Fruit fly (Drosophila melanogaster) whole organism, prepupa: ENCODE measurements around the gene Dci.
A peak's percentile ranks its signal among the peaks of the same experiment; 100 is the strongest.

Experiments used
- CG10631 ChIP-seq: fragments of 200-800 bp; sonication (Bioruptor generic); optimal IDR thresholded peaks from 2 replicates; lab custom pipeline; 2016; ENCODE audit warnings: missing biosample characterization, missing genetic modification characterization
- CG10669 ChIP-seq: fragments of 200-800 bp; sonication (Bioruptor generic); optimal IDR thresholded peaks from 3 replicates; lab custom pipeline; 2018; ENCODE audit warnings: missing biosample characterization, mild to moderate bottlenecking, missing genetic modification characterization, moderate library complexity
- CG11294 ChIP-seq: fragments of 200-800 bp; sonication (Bioruptor generic); IDR thresholded peaks from 2 replicates; pipeline ENCODE4 v1.3.6; 2022; ENCODE audit warnings: missing biosample characterization, missing genetic modification characterization
- CG11902 ChIP-seq: fragments of 200-800 bp; sonication (Bioruptor generic); optimal IDR thresholded peaks from 3 replicates; lab custom pipeline; 2016; ENCODE audit warnings: missing biosample characterization, missing genetic modification characterization
- CG15336 ChIP-seq: fragments of 200-800 bp; sonication (Bioruptor generic); IDR thresholded peaks from 2 replicates; pipeline ENCODE4 v1.3.6; 2022; ENCODE audit warnings: missing biosample characterization, missing genetic modification characterization
- CG1621 ChIP-seq: fragments of 200-800 bp; sonication (Bioruptor generic); optimal IDR thresholded peaks from 3 replicates; lab custom pipeline; 2018; ENCODE audit warnings: missing biosample characterization, mild to moderate bottlenecking, missing genetic modification characterization
- CG16779 ChIP-seq: fragments of 200-800 bp; sonication (Bioruptor generic); optimal IDR thresholded peaks from 3 replicates; lab custom pipeline; 2017; ENCODE audit warnings: missing biosample characterization, mild to moderate bottlenecking, missing genetic modification characterization
- CG3032 ChIP-seq: fragments of 200-800 bp; optimal IDR thresholded peaks from 2 replicates; lab custom pipeline; 2019; ENCODE audit warnings: missing biosample characterization, mild to moderate bottlenecking, missing genetic modification characterization, moderate library complexity
- CG31627 ChIP-seq: fragments of 200-800 bp; sonication (Bioruptor generic); optimal IDR thresholded peaks from 3 replicates; lab custom pipeline; 2016; ENCODE audit warnings: missing biosample characterization, missing genetic modification characterization
- CG32006 ChIP-seq: fragments of 200-800 bp; sonication (Bioruptor generic); optimal IDR thresholded peaks from 3 replicates; lab custom pipeline; 2017; ENCODE audit warnings: missing biosample characterization, mild to moderate bottlenecking, missing genetic modification characterization
- CG34406 ChIP-seq: fragments of 200-800 bp; sonication (Bioruptor generic); optimal IDR thresholded peaks from 3 replicates; lab custom pipeline; 2016; ENCODE audit warnings: missing biosample characterization, missing genetic modification characterization
- CG3919 ChIP-seq: fragments of 200-800 bp; sonication (Bioruptor generic); optimal IDR thresholded peaks from 3 replicates; lab custom pipeline; 2016; ENCODE audit warnings: missing biosample characterization, missing genetic modification characterization
- CG4318 ChIP-seq: fragments of 200-800 bp; sonication (Bioruptor generic); optimal IDR thresholded peaks from 3 replicates; lab custom pipeline; 2017; ENCODE audit warnings: missing biosample characterization, mild to moderate bottlenecking, missing genetic modification characterization
- CG6163 ChIP-seq: fragments of 200-800 bp; sonication (Bioruptor generic); IDR thresholded peaks from 3 replicates; pipeline ENCODE4 v1.3.6; 2022; ENCODE audit warnings: missing biosample characterization, missing genetic modification characterization
- CG6276 ChIP-seq: fragments of 200-800 bp; sonication (Bioruptor generic); optimal IDR thresholded peaks from 2 replicates; lab custom pipeline; 2017; ENCODE audit warnings: missing biosample characterization, mild to moderate bottlenecking, missing genetic modification characterization
- CG6808 ChIP-seq: fragments of 200-800 bp; sonication (Bioruptor generic); optimal IDR thresholded peaks from 3 replicates; lab custom pipeline; 2017; ENCODE audit warnings: missing biosample characterization, missing genetic modification characterization, mild to moderate bottlenecking, moderate library complexity, missing genetic modification reagents
- CG8319 ChIP-seq: fragments of 200-800 bp; sonication (Bioruptor generic); optimal IDR thresholded peaks from 3 replicates; lab custom pipeline; 2016; ENCODE audit warnings: missing biosample characterization, missing genetic modification characterization
- CG8632 ChIP-seq: fragments of 200-800 bp; sonication (Bioruptor generic); optimal IDR thresholded peaks from 3 replicates; lab custom pipeline; 2016; ENCODE audit warnings: missing biosample characterization, missing genetic modification characterization
- Eip75B ChIP-seq: fragments of 200-800 bp; sonication (Bioruptor generic); optimal IDR thresholded peaks from 3 replicates; lab custom pipeline; 2016; ENCODE audit warnings: missing biosample characterization, missing genetic modification characterization
- Eip78C ChIP-seq: fragments of 200-800 bp; sonication (Bioruptor generic); peaks from one replicate; lab custom pipeline; 2016; ENCODE audit warnings: missing biosample characterization, missing genetic modification characterization
- Ets21C ChIP-seq: fragments of 200-800 bp; sonication (Bioruptor generic); optimal IDR thresholded peaks from 3 replicates; lab custom pipeline; 2016; ENCODE audit warnings: missing biosample characterization, missing genetic modification characterization
- Ets96B ChIP-seq: fragments of 200-800 bp; optimal IDR thresholded peaks from 2 replicates; lab custom pipeline; 2019; ENCODE audit warnings: missing biosample characterization, mild to moderate bottlenecking, missing genetic modification characterization, moderate library complexity
- Hr38 ChIP-seq: sonication (Bioruptor generic); optimal IDR thresholded peaks from 2 replicates; lab custom pipeline; 2016; ENCODE audit warnings: missing biosample characterization, missing genetic modification characterization
- Hr39 ChIP-seq: fragments of 200-800 bp; sonication (Bioruptor generic); optimal IDR thresholded peaks from 2 replicates; lab custom pipeline; 2016; ENCODE audit warnings: missing biosample characterization, missing genetic modification characterization
- Hr4 ChIP-seq: fragments of 200-800 bp; sonication (Bioruptor generic); optimal IDR thresholded peaks from 3 replicates; lab custom pipeline; 2016; ENCODE audit warnings: missing biosample characterization, missing genetic modification characterization
- Lpt ChIP-seq: fragments of 200-800 bp; sonication (Bioruptor generic); optimal IDR thresholded peaks from 3 replicates; lab custom pipeline; 2016; ENCODE audit warnings: missing biosample characterization, missing genetic modification characterization
- Met ChIP-seq: fragments of 200-800 bp; sonication (Bioruptor generic); optimal IDR thresholded peaks from 3 replicates; lab custom pipeline; 2016; ENCODE audit warnings: missing biosample characterization, missing genetic modification characterization
- Smox ChIP-seq: fragments of 200-800 bp; sonication (Bioruptor generic); optimal IDR thresholded peaks from 3 replicates; lab custom pipeline; 2016; ENCODE audit warnings: missing biosample characterization, missing genetic modification characterization
- Sox102F ChIP-seq: fragments of 200-800 bp; sonication (Bioruptor generic); optimal IDR thresholded peaks from 2 replicates; lab custom pipeline; 2016; ENCODE audit warnings: missing biosample characterization, mild to moderate bottlenecking, missing genetic modification characterization
- Sox15 ChIP-seq: fragments of 200-800 bp; sonication (Bioruptor generic); optimal IDR thresholded peaks from 3 replicates; lab custom pipeline; 2016; ENCODE audit warnings: missing biosample characterization, missing genetic modification characterization
- achi ChIP-seq: fragments of 200-800 bp; sonication (Bioruptor generic); optimal IDR thresholded peaks from 3 replicates; lab custom pipeline; 2016; ENCODE audit warnings: missing biosample characterization, missing genetic modification characterization
- acj6 ChIP-seq: fragments of 200-800 bp; sonication (Bioruptor generic); optimal IDR thresholded peaks from 3 replicates; lab custom pipeline; 2016; ENCODE audit warnings: missing biosample characterization, missing genetic modification characterization
- cyc ChIP-seq: fragments of 200-800 bp; sonication (Bioruptor generic); optimal IDR thresholded peaks from 3 replicates; lab custom pipeline; 2016; ENCODE audit warnings: missing biosample characterization, missing genetic modification characterization
- dac ChIP-seq: fragments of 200-800 bp; sonication (Bioruptor generic); optimal IDR thresholded peaks from 2 replicates; lab custom pipeline; 2017; ENCODE audit warnings: missing biosample characterization, mild to moderate bottlenecking, missing genetic modification characterization
- dsx ChIP-seq: fragments of 200-800 bp; optimal IDR thresholded peaks from 3 replicates; lab custom pipeline; 2019; ENCODE audit warnings: missing biosample characterization, mild to moderate bottlenecking, missing genetic modification characterization, moderate library complexity; ENCODE audit not compliant: poor library complexity, severe bottlenecking
- eg ChIP-seq: fragments of 200-800 bp; sonication (Bioruptor generic); IDR thresholded peaks from 3 replicates; pipeline ENCODE4 v1.3.6; 2022; ENCODE audit warnings: missing biosample characterization, missing genetic modification characterization
- esn ChIP-seq: fragments of 200-800 bp; sonication (Bioruptor generic); optimal IDR thresholded peaks from 2 replicates; lab custom pipeline; 2016; ENCODE audit warnings: missing biosample characterization, mild to moderate bottlenecking, missing genetic modification characterization, moderate library complexity
- fd59A ChIP-seq: fragments of 200-800 bp; sonication (Bioruptor generic); optimal IDR thresholded peaks from 2 replicates; lab custom pipeline; 2017; ENCODE audit warnings: missing biosample characterization, mild to moderate bottlenecking, missing genetic modification characterization, missing genetic modification reagents
- fd85E ChIP-seq: fragments of 200-800 bp; sonication (Bioruptor generic); optimal IDR thresholded peaks from 3 replicates; lab custom pipeline; 2016; ENCODE audit warnings: missing biosample characterization, missing genetic modification characterization
- fkh ChIP-seq: fragments of 200-800 bp; sonication (Bioruptor generic); optimal IDR thresholded peaks from 3 replicates; lab custom pipeline; 2017; ENCODE audit warnings: missing biosample characterization, mild to moderate bottlenecking, missing genetic modification characterization, moderate library complexity
- lz ChIP-seq: fragments of 200-800 bp; sonication (Bioruptor generic); optimal IDR thresholded peaks from 3 replicates; lab custom pipeline; 2016; ENCODE audit warnings: missing biosample characterization, missing genetic modification characterization
- net ChIP-seq: fragments of 200-800 bp; sonication (Bioruptor generic); optimal IDR thresholded peaks from 3 replicates; lab custom pipeline; 2016; ENCODE audit warnings: missing biosample characterization, missing genetic modification characterization
- pdm3 ChIP-seq: fragments of 200-800 bp; sonication (Bioruptor generic); optimal IDR thresholded peaks from 3 replicates; lab custom pipeline; 2016; ENCODE audit warnings: missing biosample characterization, missing genetic modification characterization
- salr ChIP-seq, 2 experiments: fragments of 200-800 bp; sonication (Bioruptor generic); optimal IDR thresholded peaks; 3 replicates each; lab custom pipeline; 2016 to 2018; ENCODE audit warnings: missing biosample characterization in 2 of 2, missing genetic modification characterization in 2 of 2, mild to moderate bottlenecking in 1 of 2
- ss ChIP-seq, 2 experiments: fragments of 200-800 bp; sonication (Bioruptor generic); optimal IDR thresholded peaks; 2 replicates in 1 of 2; 3 replicates in 1 of 2; lab custom pipeline; 2017 to 2018; ENCODE audit warnings: mild to moderate bottlenecking in 2 of 2, missing biosample characterization in 2 of 2, missing genetic modification characterization in 2 of 2, moderate library complexity in 1 of 2
- svp ChIP-seq: fragments of 200-800 bp; sonication (Bioruptor generic); peaks from one replicate; lab custom pipeline; 2016; ENCODE audit warnings: missing biosample characterization, missing genetic modification characterization
- topi ChIP-seq: fragments of 200-800 bp; sonication (Bioruptor generic); optimal IDR thresholded peaks from 3 replicates; lab custom pipeline; 2016; ENCODE audit warnings: missing biosample characterization, missing genetic modification characterization
- vri ChIP-seq: fragments of 200-800 bp; sonication (Bioruptor generic); optimal IDR thresholded peaks from 3 replicates; lab custom pipeline; 2016; ENCODE audit warnings: missing biosample characterization, mild to moderate bottlenecking, missing genetic modification characterization

The Dci gene

dm6 chr3L:805642-806218 is 45.4 kb upstream of the Dci start (continued):
- TF ChIP-seq CG34406 (GFP tag; lab: Kevin White, UChicago) (peak; percentile 56), Met (GFP tag; lab: Kevin White, UChicago) (peak; percentile 66), CG8319 (GFP tag; lab: Kevin White, UChicago) (peak; percentile 30), Eip75B (GFP tag; lab: Kevin White, UChicago) (peak; percentile 64), svp (GFP tag; lab: Kevin White, UChicago) (peak; percentile 77), CG10631 (peak; percentile 81), Hr39 (GFP tag; lab: Kevin White, UChicago) (peak; percentile 32), Smox (GFP tag; lab: Kevin White, UChicago) (peak; percentile 36), pdm3 (GFP tag; lab: Kevin White, UChicago) (peak; percentile 75), CG16779 (peak; percentile 79), dac (GFP tag; lab: Kevin White, UChicago) (peak; percentile 80), Sox102F (peak; percentile 20), CG1621 (tag; lab: Kevin White, UChicago) (peak; percentile 51), acj6 (GFP tag; lab: Kevin White, UChicago) (peak; percentile 64), CG32006 (GFP tag; lab: Kevin White, UChicago) (peak; percentile 91), cyc (peak; percentile 59), CG3032 (tag; lab: Kevin White, UChicago) (peak; percentile 69), eg (GFP tag; lab: Robert Waterston, UW) (peak; percentile 96), CG3919 (peak; percentile 89), fd59A (peak; percentile 27), esn (GFP tag; lab: Kevin White, UChicago) (peak; percentile 54), achi (GFP tag; lab: Kevin White, UChicago) (peak; percentile 87), fd85E (peak; percentile 5), CG11902 (peak; percentile 23), CG11294 (peak; percentile 85), Hr4 (GFP tag; lab: Kevin White, UChicago) (peak; percentile 93), CG4318 (GFP tag; lab: Kevin White, UChicago) (peak; percentile 86), CG6808 (peak; percentile 49), Hr38 (GFP tag; lab: Kevin White, UChicago) (peak; percentile 20)

DNA sequence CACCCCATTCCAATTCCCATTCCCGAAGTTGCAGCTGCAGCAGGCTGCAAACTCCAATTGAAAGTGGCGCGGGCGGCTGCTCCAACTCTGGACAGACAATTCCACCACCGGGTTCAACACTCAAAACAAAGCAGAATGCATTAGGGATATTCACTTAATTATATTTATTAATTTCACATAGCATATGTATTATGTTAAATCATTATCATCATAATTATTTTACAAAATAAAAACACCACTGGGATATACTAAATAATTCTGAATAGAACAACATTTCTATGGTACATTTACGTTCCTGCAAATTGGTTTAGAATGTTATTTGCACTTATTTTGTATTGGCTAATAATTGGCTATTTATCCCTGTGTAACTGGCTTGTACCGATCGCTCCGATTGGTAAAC is 43.7 kb upstream of the Dci start:
- TF ChIP-seq CG31627 (GFP tag; lab: Kevin White, UChicago): no peak
- no peak for TF ChIP-seq dac (GFP tag; lab: Kevin White, UChicago)
- no peak for TF ChIP-seq fd59A
- TF ChIP-seq fd85E: no peak
- no peak for TF ChIP-seq lz (GFP tag; lab: Kevin White, UChicago)
- no peak for TF ChIP-seq dsx (GFP tag; lab: Kevin White, UChicago)
- no peak for TF ChIP-seq eg (GFP tag; lab: Robert Waterston, UW)
- no peak for TF ChIP-seq Sox15
- TF ChIP-seq Smox (GFP tag; lab: Kevin White, UChicago): peak; percentile 4
- no peak for TF ChIP-seq Hr38 (GFP tag; lab: Kevin White, UChicago)
- peak; percentile 78 for TF ChIP-seq Eip78C (GFP tag; lab: Kevin White, UChicago)
- peak; percentile 14 for TF ChIP-seq CG10669 (GFP tag; lab: Kevin White, UChicago)
- TF ChIP-seq Ets21C (GFP tag; lab: Kevin White, UChicago): no peak
- TF ChIP-seq CG1621 (tag; lab: Kevin White, UChicago): no peak
- TF ChIP-seq net (GFP tag; lab: Kevin White, UChicago): no peak
- no peak for TF ChIP-seq fkh (GFP tag; lab: Kevin White, UChicago)
- TF ChIP-seq vri (GFP tag; lab: Kevin White, UChicago): no peak
- peak; percentile 22 for TF ChIP-seq topi
- peak; percentile 13 for TF ChIP-seq CG4318 (GFP tag; lab: Kevin White, UChicago)
- TF ChIP-seq CG10631: peak; percentile 24
- TF ChIP-seq Hr4 (GFP tag; lab: Kevin White, UChicago): peak; percentile 48
- TF ChIP-seq Ets96B (tag; lab: Kevin White, UChicago): peak; percentile 57
- TF ChIP-seq salr (GFP tag; optimal IDR thresholded peaks at IDR 0.05; lab: Kevin White, UChicago): no peak
- TF ChIP-seq CG3919: peak; percentile 12
- no peak for TF ChIP-seq ss (GFP tag; optimal IDR thresholded peaks at IDR 0.05; lab: Kevin White, UChicago)
- TF ChIP-seq Eip75B (GFP tag; lab: Kevin White, UChicago): no peak
- peak; percentile 9 for TF ChIP-seq CG6808
- peak; percentile 37 for TF ChIP-seq CG6276 (GFP tag; lab: Kevin White, UChicago)
- TF ChIP-seq cyc: no peak
- peak; percentile 46 for TF ChIP-seq svp (GFP tag; lab: Kevin White, UChicago)
- TF ChIP-seq CG15336 (GFP tag; lab: Robert Waterston, UW): peak; percentile 49
- no peak for TF ChIP-seq CG8632 (GFP tag; lab: Kevin White, UChicago)
- TF ChIP-seq CG6163 (GFP tag; lab: Robert Waterston, UW): no peak
- TF ChIP-seq Lpt (GFP tag; lab: Kevin White, UChicago): no peak
